Fruit fly (Drosophila melanogaster) whole organism, embryonic: ENCODE data around the gene Tusp.

Source experiments
- CG16779 ChIP-seq: fragments of 200-800 bp; sonication (Bioruptor generic); IDR thresholded peaks from 2 replicates; pipeline ENCODE4 v1.3.6; 2022; ENCODE audit warnings: missing biosample characterization, missing genetic modification characterization
- CG7786 ChIP-seq: fragments of 200-800 bp; sonication (Bioruptor generic); optimal IDR thresholded peaks from 2 replicates; lab custom pipeline; 2016; ENCODE audit warnings: missing biosample characterization, missing genetic modification characterization
- btn ChIP-seq: fragments of 200-800 bp; sonication (Bioruptor generic); optimal IDR thresholded peaks from 2 replicates; lab custom pipeline; 2016; ENCODE audit warnings: missing biosample characterization, missing genetic modification characterization
- chn ChIP-seq: fragments of 200-800 bp; sonication (Bioruptor generic); optimal IDR thresholded peaks from 2 replicates; lab custom pipeline; 2016; ENCODE audit warnings: missing biosample characterization, missing genetic modification characterization
- gt ChIP-seq: fragments of 200-800 bp; sonication (Bioruptor generic); IDR thresholded peaks from 2 replicates; pipeline ENCODE4 v1.3.6; 2022; ENCODE audit warnings: missing biosample characterization, missing genetic modification characterization

dm6 chr3R:27558660-27559319, 48.9 kb upstream of the Tusp start, which contains the start of gene Klp98A:
- no peak for TF ChIP-seq CG7786 (GFP tag; lab: Kevin White, UChicago)
- TF ChIP-seq chn (GFP tag; lab: Kevin White, UChicago): no peak
- no peak for TF ChIP-seq CG16779
- no peak for TF ChIP-seq gt (GFP tag; lab: Robert Waterston, UW)
- TF ChIP-seq btn: no peak
